Fruit fly (Drosophila melanogaster) whole organism, prepupa: ENCODE measurements around the gene CG17207.

Experiments
- Blimp-1 ChIP-seq: fragments of 200-800 bp; sonication (Bioruptor generic); optimal IDR thresholded peaks from 3 replicates; lab custom pipeline; 2017; ENCODE audit warnings: missing biosample characterization, missing genetic modification characterization, mild to moderate bottlenecking, moderate library complexity, missing genetic modification reagents
- CG10631 ChIP-seq: fragments of 200-800 bp; sonication (Bioruptor generic); optimal IDR thresholded peaks from 2 replicates; lab custom pipeline; 2016; ENCODE audit warnings: missing biosample characterization, missing genetic modification characterization
- CG10669 ChIP-seq: fragments of 200-800 bp; sonication (Bioruptor generic); optimal IDR thresholded peaks from 3 replicates; lab custom pipeline; 2018; ENCODE audit warnings: missing biosample characterization, mild to moderate bottlenecking, missing genetic modification characterization, moderate library complexity
- CG11294 ChIP-seq: fragments of 200-800 bp; sonication (Bioruptor generic); IDR thresholded peaks from 2 replicates; pipeline ENCODE4 v1.3.6; 2022; ENCODE audit warnings: missing biosample characterization, missing genetic modification characterization
- CG16779 ChIP-seq: fragments of 200-800 bp; sonication (Bioruptor generic); optimal IDR thresholded peaks from 3 replicates; lab custom pipeline; 2017; ENCODE audit warnings: missing biosample characterization, mild to moderate bottlenecking, missing genetic modification characterization
- CG3032 ChIP-seq: fragments of 200-800 bp; optimal IDR thresholded peaks from 2 replicates; lab custom pipeline; 2019; ENCODE audit warnings: missing biosample characterization, mild to moderate bottlenecking, missing genetic modification characterization, moderate library complexity
- CG31627 ChIP-seq: fragments of 200-800 bp; sonication (Bioruptor generic); optimal IDR thresholded peaks from 3 replicates; lab custom pipeline; 2016; ENCODE audit warnings: missing biosample characterization, missing genetic modification characterization
- CG32006 ChIP-seq: fragments of 200-800 bp; sonication (Bioruptor generic); optimal IDR thresholded peaks from 3 replicates; lab custom pipeline; 2017; ENCODE audit warnings: missing biosample characterization, mild to moderate bottlenecking, missing genetic modification characterization
- CG3919 ChIP-seq: fragments of 200-800 bp; sonication (Bioruptor generic); optimal IDR thresholded peaks from 3 replicates; lab custom pipeline; 2016; ENCODE audit warnings: missing biosample characterization, missing genetic modification characterization
- CG6854 ChIP-seq: fragments of 200-800 bp; sonication (Bioruptor generic); optimal IDR thresholded peaks from 2 replicates; lab custom pipeline; 2017; ENCODE audit warnings: missing biosample characterization, mild to moderate bottlenecking, missing genetic modification characterization
- CG7368 ChIP-seq: fragments of 200-800 bp; sonication (Bioruptor generic); optimal IDR thresholded peaks from 3 replicates; lab custom pipeline; 2016; ENCODE audit warnings: missing biosample characterization, missing genetic modification characterization
- CG8119 ChIP-seq: fragments of 200-800 bp; sonication (Bioruptor generic); IDR thresholded peaks from 3 replicates; pipeline ENCODE4 v1.3.6; 2022; ENCODE audit warnings: missing biosample characterization, missing genetic modification characterization
- CG8632 ChIP-seq: fragments of 200-800 bp; sonication (Bioruptor generic); optimal IDR thresholded peaks from 3 replicates; lab custom pipeline; 2016; ENCODE audit warnings: missing biosample characterization, missing genetic modification characterization
- Eip75B ChIP-seq: fragments of 200-800 bp; sonication (Bioruptor generic); optimal IDR thresholded peaks from 3 replicates; lab custom pipeline; 2016; ENCODE audit warnings: missing biosample characterization, missing genetic modification characterization
- Eip78C ChIP-seq: fragments of 200-800 bp; sonication (Bioruptor generic); peaks from one replicate; lab custom pipeline; 2016; ENCODE audit warnings: missing biosample characterization, missing genetic modification characterization
- Eip93F ChIP-seq: fragments of 200-800 bp; sonication (Bioruptor generic); optimal IDR thresholded peaks from 2 replicates; lab custom pipeline; 2016; ENCODE audit warnings: missing biosample characterization, mild to moderate bottlenecking, missing genetic modification characterization
- Ets21C ChIP-seq: fragments of 200-800 bp; sonication (Bioruptor generic); optimal IDR thresholded peaks from 3 replicates; lab custom pipeline; 2016; ENCODE audit warnings: missing biosample characterization, missing genetic modification characterization
- Gug ChIP-seq: fragments of 200-800 bp; sonication (Bioruptor generic); IDR thresholded peaks from 2 replicates; pipeline ENCODE4 v1.3.6; 2022; ENCODE audit warnings: missing biosample characterization, missing genetic modification characterization
- Hr39 ChIP-seq: fragments of 200-800 bp; sonication (Bioruptor generic); optimal IDR thresholded peaks from 2 replicates; lab custom pipeline; 2016; ENCODE audit warnings: missing biosample characterization, missing genetic modification characterization
- Hr4 ChIP-seq: fragments of 200-800 bp; sonication (Bioruptor generic); optimal IDR thresholded peaks from 3 replicates; lab custom pipeline; 2016; ENCODE audit warnings: missing biosample characterization, missing genetic modification characterization
- OdsH ChIP-seq: fragments of 200-800 bp; sonication (Bioruptor generic); optimal IDR thresholded peaks from 3 replicates; lab custom pipeline; 2016; ENCODE audit warnings: missing biosample characterization, missing genetic modification characterization
- Smox ChIP-seq: fragments of 200-800 bp; sonication (Bioruptor generic); optimal IDR thresholded peaks from 3 replicates; lab custom pipeline; 2016; ENCODE audit warnings: missing biosample characterization, missing genetic modification characterization
- Sox14 ChIP-seq: fragments of 200-800 bp; sonication (Bioruptor generic); optimal IDR thresholded peaks from 3 replicates; lab custom pipeline; 2016; ENCODE audit warnings: missing biosample characterization, missing genetic modification characterization
- achi ChIP-seq: fragments of 200-800 bp; sonication (Bioruptor generic); optimal IDR thresholded peaks from 3 replicates; lab custom pipeline; 2016; ENCODE audit warnings: missing biosample characterization, missing genetic modification characterization
- cyc ChIP-seq: fragments of 200-800 bp; sonication (Bioruptor generic); optimal IDR thresholded peaks from 3 replicates; lab custom pipeline; 2016; ENCODE audit warnings: missing biosample characterization, missing genetic modification characterization
- dac ChIP-seq: fragments of 200-800 bp; sonication (Bioruptor generic); optimal IDR thresholded peaks from 2 replicates; lab custom pipeline; 2017; ENCODE audit warnings: missing biosample characterization, mild to moderate bottlenecking, missing genetic modification characterization
- dsx ChIP-seq: fragments of 200-800 bp; optimal IDR thresholded peaks from 3 replicates; lab custom pipeline; 2019; ENCODE audit warnings: missing biosample characterization, mild to moderate bottlenecking, missing genetic modification characterization, moderate library complexity; ENCODE audit not compliant: poor library complexity, severe bottlenecking
- eg ChIP-seq: fragments of 200-800 bp; sonication (Bioruptor generic); IDR thresholded peaks from 3 replicates; pipeline ENCODE4 v1.3.6; 2022; ENCODE audit warnings: missing biosample characterization, missing genetic modification characterization
- esn ChIP-seq: fragments of 200-800 bp; sonication (Bioruptor generic); optimal IDR thresholded peaks from 2 replicates; lab custom pipeline; 2016; ENCODE audit warnings: missing biosample characterization, mild to moderate bottlenecking, missing genetic modification characterization, moderate library complexity
- fd59A ChIP-seq: fragments of 200-800 bp; sonication (Bioruptor generic); optimal IDR thresholded peaks from 2 replicates; lab custom pipeline; 2017; ENCODE audit warnings: missing biosample characterization, mild to moderate bottlenecking, missing genetic modification characterization, missing genetic modification reagents
- fd85E ChIP-seq: fragments of 200-800 bp; sonication (Bioruptor generic); optimal IDR thresholded peaks from 3 replicates; lab custom pipeline; 2016; ENCODE audit warnings: missing biosample characterization, missing genetic modification characterization
- fkh ChIP-seq: fragments of 200-800 bp; sonication (Bioruptor generic); optimal IDR thresholded peaks from 3 replicates; lab custom pipeline; 2017; ENCODE audit warnings: missing biosample characterization, mild to moderate bottlenecking, missing genetic modification characterization, moderate library complexity
- pdm3 ChIP-seq: fragments of 200-800 bp; sonication (Bioruptor generic); optimal IDR thresholded peaks from 3 replicates; lab custom pipeline; 2016; ENCODE audit warnings: missing biosample characterization, missing genetic modification characterization
- ss ChIP-seq, 2 experiments: fragments of 200-800 bp; sonication (Bioruptor generic); optimal IDR thresholded peaks; 2 replicates in 1 of 2; 3 replicates in 1 of 2; lab custom pipeline; 2017 to 2018; ENCODE audit warnings: mild to moderate bottlenecking in 2 of 2, missing biosample characterization in 2 of 2, missing genetic modification characterization in 2 of 2, moderate library complexity in 1 of 2
- svp ChIP-seq: fragments of 200-800 bp; sonication (Bioruptor generic); peaks from one replicate; lab custom pipeline; 2016; ENCODE audit warnings: missing biosample characterization, missing genetic modification characterization
- topi ChIP-seq: fragments of 200-800 bp; sonication (Bioruptor generic); optimal IDR thresholded peaks from 3 replicates; lab custom pipeline; 2016; ENCODE audit warnings: missing biosample characterization, missing genetic modification characterization
- vri ChIP-seq: fragments of 200-800 bp; sonication (Bioruptor generic); optimal IDR thresholded peaks from 3 replicates; lab custom pipeline; 2016; ENCODE audit warnings: missing biosample characterization, mild to moderate bottlenecking, missing genetic modification characterization

The CG17207 gene

dm6 chr3R:12406235-12407196 lies 32.4 kb downstream of the CG17207 start, which contains the start of gene CG5167 (continued):
- TF ChIP-seq topi (GFP tag; lab: Kevin White, UChicago), result peak; percentile 24
- TF ChIP-seq achi (GFP tag; lab: Kevin White, UChicago), result peak; percentile 32
- peak; percentile 46 for TF ChIP-seq Eip75B
- peak; percentile 28 for TF ChIP-seq Hr39 (GFP tag; lab: Kevin White, UChicago)
- TF ChIP-seq Hr4, result peak; percentile 1
- peak; percentile 26 for TF ChIP-seq CG31627
- TF ChIP-seq fd59A (GFP tag; lab: Kevin White, UChicago), result no peak
- TF ChIP-seq fkh (GFP tag; lab: Kevin White, UChicago), result peak; percentile 25
- peak; percentile 69 for TF ChIP-seq svp (GFP tag; lab: Kevin White, UChicago)
- TF ChIP-seq CG6854 (GFP tag; lab: Kevin White, UChicago), result peak; percentile 59
- TF ChIP-seq CG10669 (GFP tag; lab: Kevin White, UChicago), result no peak
- peak; percentile 43 for TF ChIP-seq CG3919
- TF ChIP-seq pdm3, result no peak
- TF ChIP-seq CG32006 (GFP tag; lab: Kevin White, UChicago), result no peak
- no peak for TF ChIP-seq fd85E (GFP tag; lab: Kevin White, UChicago)
- TF ChIP-seq Blimp-1, result no peak
- TF ChIP-seq CG16779 (tag; lab: Kevin White, UChicago), result peak; percentile 87
- peak; percentile 21 for TF ChIP-seq Eip93F
- peak; percentile 7 for TF ChIP-seq CG3032

- no peak for TF ChIP-seq CG16779 (tag; lab: Kevin White, UChicago)
- TF ChIP-seq CG7368 (GFP tag; lab: Kevin White, UChicago), result no peak
- no peak for TF ChIP-seq CG31627
- no peak for TF ChIP-seq Eip93F
- TF ChIP-seq ss (GFP tag; optimal IDR thresholded peaks at IDR 0.05; lab: Kevin White, UChicago), result no peak
- TF ChIP-seq dsx (GFP tag; lab: Kevin White, UChicago), result no peak
- TF ChIP-seq CG11294, result no peak
- TF ChIP-seq Smox (GFP tag; lab: Kevin White, UChicago), result no peak
- no peak for TF ChIP-seq CG32006 (GFP tag; lab: Kevin White, UChicago)
- TF ChIP-seq Sox14 (GFP tag; lab: Kevin White, UChicago), result no peak
- TF ChIP-seq Eip78C (GFP tag; lab: Kevin White, UChicago), result no peak
- no peak for TF ChIP-seq fd85E (GFP tag; lab: Kevin White, UChicago)
- TF ChIP-seq eg, result no peak
- no peak for TF ChIP-seq Ets21C (GFP tag; lab: Kevin White, UChicago)
- TF ChIP-seq cyc, result no peak
- TF ChIP-seq CG10631 (GFP tag; lab: Kevin White, UChicago), result no peak
- no peak for TF ChIP-seq Hr39 (GFP tag; lab: Kevin White, UChicago)
- no peak for TF ChIP-seq OdsH (GFP tag; lab: Kevin White, UChicago)
- no peak for TF ChIP-seq CG8119 (GFP tag; lab: Robert Waterston, UW)
- TF ChIP-seq pdm3, result no peak
Measured at dm6 chr3R:12405928-12406234, 33.1 kb downstream of the CG17207 start, which contains the start of gene Cyp9f2. Gene Cyp9f2 (minus strand): TSS chr3R:12406028.

- TF ChIP-seq Gug (no peak), Eip93F (peak; percentile 26), CG8632 (no peak), esn (GFP tag; lab: Kevin White, UChicago) (no peak), ss (GFP tag; optimal IDR thresholded peaks at IDR 0.05; lab: Kevin White, UChicago) (no peak), dac (GFP tag; lab: Kevin White, UChicago) (no peak), vri (peak; percentile 18)
- TF ChIP-seq, all 60 proteins: peak for 2
Measured at dm6 chr3R:12405134-12405533, 33.8 kb downstream of the CG17207 start.
